Worm (Caenorhabditis elegans) whole organism, young adult: ENCODE measurements around the gene ilys-6.

ENCODE experiments used
- B0035.1 ChIP-seq: sonication (generic microtip); optimal IDR thresholded peaks from 2 replicates; lab custom pipeline; 2016; ENCODE audit warnings: missing genetic modification characterization, mild to moderate bottlenecking, missing compliant biosample characterization, missing genotype, missing genetic modification reagents
- B0261.1 ChIP-seq: sonication (generic microtip); optimal IDR thresholded peaks from 2 replicates; lab custom pipeline; 2016; ENCODE audit warnings: mild to moderate bottlenecking, missing genetic modification characterization, moderate library complexity, missing compliant biosample characterization
- C06A6.2 ChIP-seq: fragments of 200-800 bp; sonication (Bioruptor generic); conservative IDR thresholded peaks from 2 replicates; pipeline ENCODE4 v1.3.6; 2022; ENCODE audit warnings: missing genetic modification characterization, missing compliant biosample characterization
- F22D6.2 ChIP-seq: sonication (generic microtip); optimal IDR thresholded peaks from 2 replicates; lab custom pipeline; 2016; ENCODE audit warnings: mild to moderate bottlenecking, missing genetic modification characterization, missing compliant biosample characterization
- F39B2.1 ChIP-seq: fragments of 200-800 bp; sonication (Bioruptor generic); IDR thresholded peaks from 2 replicates; pipeline ENCODE4 v1.3.6; 2022; ENCODE audit warnings: missing genetic modification reagents, missing genetic modification characterization, missing compliant biosample characterization
- F55B11.4 ChIP-seq: sonication (generic microtip); optimal IDR thresholded peaks from 2 replicates; lab custom pipeline; 2016; ENCODE audit warnings: missing compliant biosample characterization, missing genetic modification characterization, borderline replicate concordance; ENCODE audit not compliant: insufficient read depth
- Y53G8AR.9 ChIP-seq: fragments of 200-800 bp; sonication (Bioruptor generic); conservative IDR thresholded peaks from 2 replicates; pipeline ENCODE4 v1.3.6; 2022; ENCODE audit warnings: missing genetic modification reagents, missing genetic modification characterization, missing compliant biosample characterization
- Y56A3A.18 ChIP-seq: fragments of 200-800 bp; sonication (Bioruptor generic); IDR thresholded peaks from 2 replicates; pipeline ENCODE4 v1.3.6; 2022; ENCODE audit warnings: missing genetic modification reagents, missing genetic modification characterization, missing compliant biosample characterization
- ama-1 ChIP-seq, 3 experiments: fragments of 150-350 bp in 1 of 3; sonication (generic microtip) in 2 of 3; optimal IDR thresholded peaks; 2 replicates each; lab custom pipeline; 2014 to 2018; ENCODE audit warnings: missing biosample characterization in 2 of 3, missing genetic modification characterization in 2 of 3, missing genetic modification reagents in 2 of 3
- atf-7 ChIP-seq: sonication (generic microtip); optimal IDR thresholded peaks from 2 replicates; lab custom pipeline; 2017; ENCODE audit warnings: mild to moderate bottlenecking, missing genetic modification characterization, missing compliant biosample characterization
- athp-1 ChIP-seq: sonication (generic microtip); optimal IDR thresholded peaks from 2 replicates; lab custom pipeline; 2017; ENCODE audit warnings: mild to moderate bottlenecking, missing genetic modification characterization, missing compliant biosample characterization
- attf-5 ChIP-seq: fragments of 200-800 bp; sonication (Bioruptor generic); optimal IDR thresholded peaks from 2 replicates; lab custom pipeline; 2018; ENCODE audit warnings: mild to moderate bottlenecking, missing genetic modification characterization, missing compliant biosample characterization
- bed-1 ChIP-seq: fragments of 200-800 bp; sonication (Bioruptor generic); IDR thresholded peaks from 2 replicates; pipeline ENCODE4 v1.3.6; 2022; ENCODE audit warnings: missing genetic modification reagents, missing genetic modification characterization, missing compliant biosample characterization
- ceh-79 ChIP-seq: sonication (generic microtip); optimal IDR thresholded peaks from 2 replicates; lab custom pipeline; 2017; ENCODE audit warnings: mild to moderate bottlenecking, missing genetic modification characterization, missing compliant biosample characterization
- die-1 ChIP-seq: sonication (generic microtip); optimal IDR thresholded peaks from 2 replicates; lab custom pipeline; 2016; ENCODE audit warnings: missing genotype, mild to moderate bottlenecking, missing genetic modification characterization, missing compliant biosample characterization
- dox-1 ChIP-seq: fragments of 200-800 bp; sonication (Bioruptor generic); IDR thresholded peaks from 2 replicates; pipeline ENCODE4 v1.3.6; 2022; ENCODE audit warnings: missing genetic modification reagents, missing genetic modification characterization, missing compliant biosample characterization
- egl-44 ChIP-seq: fragments of 200-800 bp; sonication (Bioruptor generic); IDR thresholded peaks from 2 replicates; pipeline ENCODE4 v1.3.6; 2022; ENCODE audit warnings: missing genetic modification reagents, missing genetic modification characterization, missing compliant biosample characterization
- ets-4 ChIP-seq: fragments of 200-800 bp; sonication (Bioruptor generic); optimal IDR thresholded peaks from 2 replicates; lab custom pipeline; 2018; ENCODE audit warnings: mild to moderate bottlenecking, missing genetic modification characterization, missing compliant biosample characterization
- him-1 ChIP-seq: sonication (generic microtip); optimal IDR thresholded peaks from 2 replicates; lab custom pipeline; 2016; ENCODE audit warnings: missing genotype, missing genetic modification reagents, missing genetic modification characterization, missing compliant biosample characterization
- hmg-20 ChIP-seq: fragments of 200-800 bp; sonication (Bioruptor generic); IDR thresholded peaks from 2 replicates; pipeline ENCODE4 v1.3.6; 2022; ENCODE audit warnings: missing genetic modification reagents, missing genetic modification characterization, missing compliant biosample characterization
- hsf-1 ChIP-seq: fragments of 200-800 bp; sonication (Bioruptor generic); IDR thresholded peaks from 2 replicates; pipeline ENCODE4 v1.3.6; 2022; ENCODE audit warnings: missing genetic modification reagents, missing genetic modification characterization, missing compliant biosample characterization
- lin-26 ChIP-seq: fragments of 200-800 bp; sonication (Bioruptor generic); IDR thresholded peaks from 2 replicates; pipeline ENCODE4 v1.3.6; 2022; ENCODE audit warnings: missing genetic modification reagents, missing genetic modification characterization, missing compliant biosample characterization
- lin-35 ChIP-seq, 3 experiments: fragments of 150-350 bp in 2 of 3; sonication (generic microtip) in 1 of 3; optimal IDR thresholded peaks; 2 replicates each; lab custom pipeline; 2014 to 2018; ENCODE audit warnings: missing biosample characterization in 3 of 3, missing genetic modification characterization in 3 of 3, missing genetic modification reagents in 3 of 3
- lin-54 ChIP-seq: fragments of 200-800 bp; sonication (Bioruptor generic); optimal IDR thresholded peaks from 2 replicates; lab custom pipeline; 2018; ENCODE audit warnings: mild to moderate bottlenecking, missing genetic modification characterization, missing compliant biosample characterization
- lir-1 ChIP-seq: fragments of 200-800 bp; sonication (Bioruptor generic); conservative IDR thresholded peaks from 2 replicates; pipeline ENCODE4 v1.3.6; 2022; ENCODE audit warnings: missing genetic modification reagents, missing genetic modification characterization, missing compliant biosample characterization
- lsy-27 ChIP-seq: sonication (generic microtip); optimal IDR thresholded peaks from 2 replicates; lab custom pipeline; 2017; ENCODE audit warnings: missing genetic modification characterization, mild to moderate bottlenecking, missing compliant biosample characterization, antibody characterized with exemption, missing genotype, borderline replicate concordance; ENCODE audit not compliant: insufficient read depth
- madf-6 ChIP-seq: fragments of 200-800 bp; sonication (Bioruptor generic); IDR thresholded peaks from 2 replicates; pipeline ENCODE4 v1.3.6; 2022; ENCODE audit warnings: missing genetic modification reagents, missing genetic modification characterization, missing compliant biosample characterization
- nfya-2 ChIP-seq: fragments of 200-800 bp; sonication (Bioruptor generic); IDR thresholded peaks from 2 replicates; pipeline ENCODE4 v1.3.6; 2022; ENCODE audit warnings: missing genetic modification reagents, missing genetic modification characterization, missing compliant biosample characterization
- nhr-120 ChIP-seq: fragments of 200-800 bp; sonication (Bioruptor generic); IDR thresholded peaks from 2 replicates; pipeline ENCODE4 v1.3.6; 2022; ENCODE audit warnings: missing genetic modification characterization, missing compliant biosample characterization
- nhr-27 ChIP-seq: fragments of 200-800 bp; sonication (Bioruptor generic); optimal IDR thresholded peaks from 2 replicates; lab custom pipeline; 2018; ENCODE audit warnings: mild to moderate bottlenecking, missing genetic modification characterization, moderate library complexity, missing compliant biosample characterization
- nhr-90 ChIP-seq: sonication (generic microtip); optimal IDR thresholded peaks from 2 replicates; lab custom pipeline; 2016; ENCODE audit warnings: missing genotype, mild to moderate bottlenecking, missing genetic modification characterization, missing compliant biosample characterization
- rcor-1 ChIP-seq: fragments of 200-800 bp; sonication (Bioruptor generic); IDR thresholded peaks from 2 replicates; pipeline ENCODE4 v1.3.6; 2022; ENCODE audit warnings: missing genetic modification reagents, missing genetic modification characterization, missing compliant biosample characterization
- repo-1 ChIP-seq: sonication (generic microtip); optimal IDR thresholded peaks from 2 replicates; lab custom pipeline; 2017; ENCODE audit warnings: mild to moderate bottlenecking, missing genetic modification characterization, missing compliant biosample characterization
- rpc-1 ChIP-seq, 2 experiments: fragments of 150-350 bp in 1 of 2; sonication (generic microtip) in 1 of 2; optimal IDR thresholded peaks; 2 replicates each; lab custom pipeline; 2014 to 2018; ENCODE audit warnings: missing biosample characterization in 1 of 2, missing genetic modification characterization in 1 of 2, missing genetic modification reagents in 1 of 2, missing genotype in 1 of 2
- snpc-1.1 ChIP-seq: sonication (generic microtip); optimal IDR thresholded peaks from 2 replicates; lab custom pipeline; 2017; ENCODE audit warnings: missing genetic modification characterization, mild to moderate bottlenecking, missing compliant biosample characterization, antibody characterized with exemption, moderate library complexity, missing genotype, missing genetic modification reagents; ENCODE audit not compliant: insufficient read depth
- sptf-2 ChIP-seq: fragments of 200-800 bp; sonication (Bioruptor generic); optimal IDR thresholded peaks from 2 replicates; lab custom pipeline; 2018; ENCODE audit warnings: mild to moderate bottlenecking, missing genetic modification characterization, missing compliant biosample characterization
- tbx-9 ChIP-seq: sonication (generic microtip); optimal IDR thresholded peaks from 2 replicates; lab custom pipeline; 2016; ENCODE audit warnings: borderline replicate concordance, missing genetic modification characterization, inconsistent platforms, missing compliant biosample characterization
- zfh-2 ChIP-seq: fragments of 200-800 bp; sonication (Bioruptor generic); conservative IDR thresholded peaks from 2 replicates; pipeline ENCODE4 v1.3.6; 2022; ENCODE audit warnings: missing genetic modification reagents, missing genetic modification characterization, missing compliant biosample characterization
- zim-3 ChIP-seq: sonication (generic microtip); optimal IDR thresholded peaks from 2 replicates; lab custom pipeline; 2017; ENCODE audit warnings: mild to moderate bottlenecking, missing genetic modification characterization, moderate library complexity, missing compliant biosample characterization

Gene ilys-6

DNA sequence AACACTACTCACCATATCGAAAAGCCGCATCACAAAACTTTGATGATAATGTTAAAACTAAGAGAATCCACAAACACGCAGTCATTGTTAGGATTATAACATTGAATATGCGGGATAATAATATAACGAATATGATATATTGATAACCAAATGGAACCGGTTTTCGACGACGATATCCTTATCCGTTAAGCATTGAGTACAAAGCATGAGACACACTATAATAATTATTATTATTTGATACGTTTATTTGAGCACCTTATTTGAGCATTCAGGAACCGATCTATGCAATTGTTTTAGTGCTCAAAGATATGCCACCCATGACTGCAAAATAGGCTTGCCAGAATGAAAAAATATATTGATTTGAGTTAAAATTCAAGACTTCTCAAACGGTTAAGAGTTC is 11.1 kb upstream of the ilys-6 start, which contains the start of gene W03D2.9:
Gene W03D2.9 (minus strand): TSS at position 101 of the 400 bp plus-strand sequence.
- TF ChIP-seq sptf-2 (GFP tag; lab: Kevin White, UChicago) (no peak), lsy-27 (tag; lab: Kevin White, UChicago) (no peak), hsf-1 (no peak), lir-1 (GFP tag; lab: Robert Waterston, UW) (no peak), snpc-1.1 (tag; lab: Kevin White, UChicago) (no peak), bed-1 (GFP tag; lab: Robert Waterston, UW) (no peak), hmg-20 (GFP tag; lab: Robert Waterston, UW) (no peak), rcor-1 (GFP tag; lab: Robert Waterston, UW) (no peak), dox-1 (GFP tag; lab: Robert Waterston, UW) (no peak), F22D6.2 (no peak), zfh-2 (GFP tag; lab: Robert Waterston, UW) (no peak), Y56A3A.18 (GFP tag; lab: Robert Waterston, UW) (no peak), nhr-27 (tag; lab: Kevin White, UChicago) (no peak), nhr-120 (GFP tag; lab: Robert Waterston, UW) (no peak), ama-1 (optimal IDR thresholded peaks at IDR 0.05; lab: Kevin White, UChicago) (no peak), ama-1 (GFP tag; optimal IDR thresholded peaks at IDR 0.05; lab: Kevin White, UChicago) (no peak), lin-26 (no peak), attf-5 (GFP tag; lab: Kevin White, UChicago) (no peak), lin-35 (GFP tag; optimal IDR thresholded peaks at IDR 0.05; lab: Kevin White, UChicago) (no peak), Y53G8AR.9 (GFP tag; lab: Robert Waterston, UW) (no peak)

DNA sequence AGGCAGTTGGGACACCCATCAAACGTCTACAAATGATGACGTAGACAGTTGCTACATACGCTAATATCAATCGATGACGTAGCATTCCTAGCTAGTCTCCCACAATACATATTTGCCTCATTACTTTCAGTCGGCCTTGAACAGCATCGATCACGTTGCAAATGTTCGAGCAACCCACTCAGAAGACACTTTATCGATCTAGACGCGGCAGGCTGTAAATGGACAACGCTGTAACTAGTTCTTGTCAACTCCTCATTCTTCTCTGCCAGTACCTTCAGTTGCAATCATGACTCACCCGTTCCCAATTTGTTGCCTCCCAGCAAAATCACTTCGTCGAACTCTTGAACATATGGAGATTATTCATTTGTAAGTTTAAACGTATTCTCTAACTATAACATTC is 8.6 kb upstream of the ilys-6 start, which contains the start of gene pqn-75:
Gene pqn-75 (plus strand): TSS at position 301 of the 400 bp plus-strand sequence.
- TF ChIP-seq madf-6 (GFP tag; lab: Robert Waterston, UW), result no peak
- no peak for TF ChIP-seq repo-1
- no peak for TF ChIP-seq rpc-1 (optimal IDR thresholded peaks at IDR 0.05; lab: Kevin White, UChicago)
- TF ChIP-seq rpc-1 (tag; optimal IDR thresholded peaks at IDR 0.05; lab: Kevin White, UChicago), result no peak
- TF ChIP-seq lin-35 (GFP tag; optimal IDR thresholded peaks at IDR 0.05; lab: Kevin White, UChicago), result no peak
- TF ChIP-seq nhr-27 (tag; lab: Kevin White, UChicago), result no peak
- TF ChIP-seq die-1 (tag; lab: Kevin White, UChicago), result no peak
- TF ChIP-seq lin-26, result no peak
- no peak for TF ChIP-seq F39B2.1 (GFP tag; lab: Robert Waterston, UW)
- TF ChIP-seq him-1 (tag; lab: Kevin White, UChicago), result no peak
- no peak for TF ChIP-seq zfh-2 (GFP tag; lab: Robert Waterston, UW)
- TF ChIP-seq B0261.1 (tag; lab: Kevin White, UChicago), result no peak
- TF ChIP-seq ets-4 (GFP tag; lab: Kevin White, UChicago), result no peak
- TF ChIP-seq, all 124 proteins: peak for 0

- no peak for TF ChIP-seq atf-7
These were observed 7.3 kb upstream of the ilys-6 start for ce11 chrIV:4070810-4071209.

DNA sequence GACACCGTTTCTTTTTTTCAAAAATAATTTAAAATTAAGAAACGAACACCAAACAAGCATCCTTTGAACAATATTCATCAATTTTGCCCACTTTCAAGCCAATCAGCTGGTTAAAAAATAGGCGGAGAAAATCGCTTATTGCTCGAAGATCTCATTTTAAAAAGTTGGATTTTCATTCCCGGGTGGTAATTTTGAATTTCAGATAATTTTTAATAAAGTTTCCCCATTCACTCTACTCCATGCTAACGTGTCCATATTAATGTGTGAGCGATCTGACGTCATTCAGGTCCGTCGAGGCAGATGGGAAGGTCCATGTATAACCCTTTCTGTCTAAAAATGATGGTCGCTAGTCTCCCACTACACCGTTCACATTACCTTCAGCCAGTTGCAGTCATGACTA is 5.0 kb upstream of the ilys-6 start, which contains the start of gene fbxb-55:
Gene fbxb-55 (plus strand): TSS at position 301 of the 400 bp plus-strand sequence.
- TF ChIP-seq nfya-2 (no peak), F39B2.1 (GFP tag; lab: Robert Waterston, UW) (no peak), C06A6.2 (no peak), egl-44 (GFP tag; lab: Robert Waterston, UW) (no peak), lin-54 (no peak), nhr-27 (tag; lab: Kevin White, UChicago) (no peak), hsf-1 (no peak), tbx-9 (tag; lab: Kevin White, UChicago) (no peak), athp-1 (tag; lab: Kevin White, UChicago) (no peak), zim-3 (tag; lab: Kevin White, UChicago) (no peak), nhr-90 (tag; lab: Kevin White, UChicago) (no peak), F55B11.4 (no peak), rcor-1 (GFP tag; lab: Robert Waterston, UW) (no peak), B0035.1 (tag; lab: Kevin White, UChicago) (no peak), sptf-2 (GFP tag; lab: Kevin White, UChicago) (no peak), ama-1 (optimal IDR thresholded peaks at IDR 0.05; lab: Kevin White, UChicago) (no peak), ama-1 (GFP tag; optimal IDR thresholded peaks at IDR 0.05; lab: Kevin White, UChicago) (no peak), zfh-2 (GFP tag; lab: Robert Waterston, UW) (no peak), ceh-79 (no peak)
